Fruit fly (Drosophila melanogaster) whole organism, embryonic: ENCODE data around the gene CG34242.
A peak's percentile ranks its signal among the peaks of the same experiment; 100 is the strongest.

Experiments used
- CG1024 ChIP-seq: fragments of 200-800 bp; sonication (Bioruptor generic); IDR thresholded peaks from 2 replicates; pipeline ENCODE4 v1.3.6; 2022; ENCODE audit warnings: missing biosample characterization, missing genetic modification characterization
- CG10543 ChIP-seq: fragments of 200-800 bp; sonication (Bioruptor generic); optimal IDR thresholded peaks from 3 replicates; lab custom pipeline; 2017; ENCODE audit warnings: missing biosample characterization, mild to moderate bottlenecking, missing genetic modification characterization, moderate library complexity
- CG14050 ChIP-seq: fragments of 200-800 bp; sonication (Bioruptor generic); IDR thresholded peaks from 3 replicates; pipeline ENCODE4 v1.3.6; 2022; ENCODE audit warnings: missing biosample characterization, missing genetic modification characterization
- CG16813 ChIP-seq: fragments of 200-800 bp; sonication (Bioruptor generic); IDR thresholded peaks from 3 replicates; pipeline ENCODE4 v1.3.6; 2022; ENCODE audit warnings: missing biosample characterization, missing genetic modification characterization; ENCODE audit not compliant: partially characterized antibody
- CG2889 ChIP-seq: fragments of 200-800 bp; sonication (Bioruptor generic); IDR thresholded peaks from 3 replicates; pipeline ENCODE4 v1.3.6; 2022; ENCODE audit warnings: missing biosample characterization, missing genetic modification characterization
- CG31388 ChIP-seq: fragments of 200-800 bp; sonication (Bioruptor generic); optimal IDR thresholded peaks from 2 replicates; lab custom pipeline; 2016; ENCODE audit warnings: missing biosample characterization, missing genetic modification characterization
- CG31441 ChIP-seq: fragments of 200-800 bp; sonication (Bioruptor generic); IDR thresholded peaks from 2 replicates; pipeline ENCODE4 v1.3.6; 2022; ENCODE audit warnings: missing biosample characterization, missing genetic modification characterization
- CG3281 ChIP-seq: fragments of 200-800 bp; sonication (Bioruptor generic); optimal IDR thresholded peaks from 3 replicates; lab custom pipeline; 2017; ENCODE audit warnings: missing biosample characterization, mild to moderate bottlenecking, missing genetic modification characterization
- CG3995 ChIP-seq: fragments of 200-800 bp; sonication (Bioruptor generic); optimal IDR thresholded peaks from 3 replicates; lab custom pipeline; 2016; ENCODE audit warnings: missing biosample characterization, missing genetic modification characterization
- CG6175 ChIP-seq: fragments of 200-800 bp; sonication (Bioruptor generic); IDR thresholded peaks from 3 replicates; pipeline ENCODE4 v1.3.6; 2022; ENCODE audit warnings: missing biosample characterization, missing genetic modification characterization
- Chrac-16 ChIP-seq: fragments of 200-800 bp; sonication (Bioruptor generic); optimal IDR thresholded peaks from 3 replicates; lab custom pipeline; 2016; ENCODE audit warnings: missing biosample characterization, missing genetic modification characterization
- Dp ChIP-seq: fragments of 200-800 bp; sonication (Bioruptor generic); optimal IDR thresholded peaks from 2 replicates; lab custom pipeline; 2018; ENCODE audit warnings: missing biosample characterization, mild to moderate bottlenecking, missing genetic modification characterization, moderate library complexity
- GATAe ChIP-seq: fragments of 200-800 bp; sonication (Bioruptor generic); conservative IDR thresholded peaks from 2 replicates; pipeline ENCODE4 v1.3.6; 2022; ENCODE audit warnings: missing biosample characterization, missing genetic modification characterization
- HLH4C ChIP-seq: fragments of 200-800 bp; sonication (Bioruptor generic); IDR thresholded peaks from 3 replicates; pipeline ENCODE4 v1.3.6; 2022; ENCODE audit warnings: missing biosample characterization, missing genetic modification characterization; ENCODE audit not compliant: partially characterized antibody
- HLHmδ ChIP-seq: fragments of 200-800 bp; sonication (Bioruptor generic); optimal IDR thresholded peaks from 2 replicates; lab custom pipeline; 2018; ENCODE audit warnings: missing biosample characterization, mild to moderate bottlenecking, missing genetic modification characterization, moderate library complexity
- Hey ChIP-seq: fragments of 200-800 bp; sonication (Bioruptor generic); optimal IDR thresholded peaks from 3 replicates; lab custom pipeline; 2018; ENCODE audit warnings: missing biosample characterization, mild to moderate bottlenecking, missing genetic modification characterization
- HmgZ ChIP-seq: fragments of 200-800 bp; sonication (Bioruptor generic); optimal IDR thresholded peaks from 2 replicates; lab custom pipeline; 2018; ENCODE audit warnings: missing biosample characterization, mild to moderate bottlenecking, missing genetic modification characterization
- Med ChIP-seq: fragments of 200-800 bp; sonication (Bioruptor generic); peaks from one replicate; lab custom pipeline; 2016; ENCODE audit warnings: missing biosample characterization, missing genetic modification characterization, mild to moderate bottlenecking, inconsistent platforms, moderate library complexity
- Myb ChIP-seq: fragments of 200-800 bp; sonication (Bioruptor generic); optimal IDR thresholded peaks from 2 replicates; lab custom pipeline; 2016; ENCODE audit warnings: missing biosample characterization, missing genetic modification characterization
- Nf-YC ChIP-seq: fragments of 200-800 bp; optimal IDR thresholded peaks from 3 replicates; lab custom pipeline; 2019; ENCODE audit warnings: missing biosample characterization, mild to moderate bottlenecking, missing genetic modification characterization, moderate library complexity
- NfI ChIP-seq: fragments of 200-800 bp; sonication (Bioruptor generic); optimal IDR thresholded peaks from 3 replicates; lab custom pipeline; 2018; ENCODE audit warnings: missing biosample characterization, mild to moderate bottlenecking, missing genetic modification characterization, moderate library complexity
- Pdp1 ChIP-seq, 2 experiments: fragments of 200-800 bp; sonication (Bioruptor generic); optimal IDR thresholded peaks; 3 replicates each; lab custom pipeline; 2016; ENCODE audit warnings: missing biosample characterization in 2 of 2, missing genetic modification characterization in 2 of 2, mild to moderate bottlenecking in 1 of 2, moderate library complexity in 1 of 2
- Rfx ChIP-seq: fragments of 200-800 bp; sonication (Bioruptor generic); IDR thresholded peaks from 2 replicates; pipeline ENCODE4 v1.3.6; 2022; ENCODE audit warnings: missing biosample characterization, missing genetic modification characterization
- al ChIP-seq: fragments of 200-800 bp; sonication (Bioruptor generic); IDR thresholded peaks from 2 replicates; pipeline ENCODE4 v1.3.6; 2022; ENCODE audit warnings: missing biosample characterization, missing genetic modification characterization
- ci ChIP-seq: fragments of 200-800 bp; sonication (Bioruptor generic); IDR thresholded peaks from 3 replicates; pipeline ENCODE4 v1.3.6; 2022; ENCODE audit warnings: missing biosample characterization, missing genetic modification characterization
- croc ChIP-seq: fragments of 200-800 bp; sonication (Bioruptor generic); conservative IDR thresholded peaks from 3 replicates; pipeline ENCODE4 v1.3.6; 2022; ENCODE audit warnings: missing biosample characterization, missing genetic modification characterization
- crol ChIP-seq: fragments of 200-800 bp; sonication (Bioruptor generic); IDR thresholded peaks from 2 replicates; pipeline ENCODE4 v1.3.6; 2022; ENCODE audit warnings: missing biosample characterization, missing genetic modification characterization
- dimm ChIP-seq: fragments of 200-800 bp; sonication (Bioruptor generic); IDR thresholded peaks from 2 replicates; pipeline ENCODE4 v1.3.6; 2022; ENCODE audit warnings: missing biosample characterization, missing genetic modification characterization
- ewg ChIP-seq: fragments of 200-800 bp; sonication (Bioruptor generic); optimal IDR thresholded peaks from 3 replicates; lab custom pipeline; 2017; ENCODE audit warnings: mild to moderate bottlenecking, missing biosample characterization, missing genetic modification reagents, missing genetic modification characterization
- exex ChIP-seq: fragments of 200-800 bp; sonication (Bioruptor generic); optimal IDR thresholded peaks from 4 replicates; lab custom pipeline; 2018; ENCODE audit warnings: missing biosample characterization, mild to moderate bottlenecking, missing genetic modification characterization, moderate library complexity
- grn ChIP-seq: fragments of 200-800 bp; sonication (Bioruptor generic); optimal IDR thresholded peaks from 3 replicates; lab custom pipeline; 2017; ENCODE audit warnings: missing biosample characterization, missing genetic modification characterization
- hb ChIP-seq: fragments of 200-800 bp; sonication (Bioruptor generic); IDR thresholded peaks from 3 replicates; pipeline ENCODE4 v1.3.6; 2022; ENCODE audit warnings: missing biosample characterization, missing genetic modification characterization; ENCODE audit not compliant: partially characterized antibody
- her ChIP-seq: fragments of 200-800 bp; sonication (Bioruptor generic); optimal IDR thresholded peaks from 2 replicates; lab custom pipeline; 2016; ENCODE audit warnings: missing biosample characterization, missing genetic modification characterization
- hkb ChIP-seq, 2 experiments: fragments of 200-800 bp in 1 of 2; fragments of >200 bp in 1 of 2; sonication (Bioruptor generic) in 1 of 2; IDR thresholded peaks in 1 of 2; optimal IDR thresholded peaks in 1 of 2; 2 replicates each; pipeline versions ENCODE4 v1.3.6 to Lab custom; 2017 to 2022; ENCODE audit warnings: missing biosample characterization in 1 of 2, missing genetic modification characterization in 1 of 2
- jing ChIP-seq: fragments of 200-800 bp; sonication (Bioruptor generic); optimal IDR thresholded peaks from 2 replicates; lab custom pipeline; 2018; ENCODE audit warnings: missing biosample characterization, mild to moderate bottlenecking, missing genetic modification characterization
- jumu ChIP-seq: fragments of 200-800 bp; sonication (Bioruptor generic); optimal IDR thresholded peaks from 3 replicates; lab custom pipeline; 2016; ENCODE audit warnings: missing biosample characterization, missing genetic modification characterization
- ken ChIP-seq: fragments of 200-800 bp; sonication (Bioruptor generic); IDR thresholded peaks from 3 replicates; pipeline ENCODE4 v1.3.6; 2022; ENCODE audit warnings: missing biosample characterization, missing genetic modification characterization
- mirr ChIP-seq: fragments of 200-800 bp; sonication (Bioruptor generic); optimal IDR thresholded peaks from 3 replicates; lab custom pipeline; 2018; ENCODE audit warnings: missing biosample characterization, mild to moderate bottlenecking, missing genetic modification characterization
- nerfin-2 ChIP-seq: fragments of 200-800 bp; sonication (Bioruptor generic); IDR thresholded peaks from 2 replicates; pipeline ENCODE4 v1.3.6; 2022; ENCODE audit warnings: missing biosample characterization, missing genetic modification characterization; ENCODE audit not compliant: partially characterized antibody
- phol ChIP-seq: fragments of 200-800 bp; sonication (Bioruptor generic); optimal IDR thresholded peaks from 3 replicates; lab custom pipeline; 2018; ENCODE audit warnings: missing biosample characterization, mild to moderate bottlenecking, missing genetic modification characterization, moderate library complexity
- row ChIP-seq: fragments of 200-800 bp; sonication (Bioruptor generic); IDR thresholded peaks from 3 replicates; pipeline ENCODE4 v1.3.6; 2022; ENCODE audit warnings: missing biosample characterization, missing genetic modification characterization
- sc ChIP-seq, 3 experiments: fragments of >200 bp in 2 of 3; fragments of 200-800 bp in 1 of 3; sonication (Bioruptor generic) in 1 of 3; optimal IDR thresholded peaks; 2 replicates in 2 of 3; 3 replicates in 1 of 3; lab custom pipeline; 2017; ENCODE audit warnings: mild to moderate bottlenecking in 1 of 3, missing biosample characterization in 1 of 3, missing genetic modification characterization in 1 of 3, missing genetic modification reagents in 1 of 3
- sens ChIP-seq: fragments of 200-800 bp; sonication (Bioruptor generic); peaks from one replicate; lab custom pipeline; 2016; ENCODE audit warnings: missing biosample characterization, missing genetic modification characterization
- sug ChIP-seq: fragments of 200-800 bp; optimal IDR thresholded peaks from 2 replicates; lab custom pipeline; 2019; ENCODE audit warnings: missing biosample characterization, mild to moderate bottlenecking, missing genetic modification characterization, moderate library complexity
- vnd ChIP-seq: fragments of 200-800 bp; sonication (Bioruptor generic); IDR thresholded peaks from 3 replicates; pipeline ENCODE4 v1.3.6; 2022; ENCODE audit warnings: missing biosample characterization, missing genetic modification characterization; ENCODE audit not compliant: partially characterized antibody
- z ChIP-seq: fragments of 200-800 bp; sonication (Bioruptor generic); IDR thresholded peaks from 3 replicates; pipeline ENCODE4 v1.3.6; 2022; ENCODE audit warnings: missing biosample characterization, missing genetic modification characterization

Gene CG34242

dm6 chr3L:12505990-12506389 is 27.8 kb upstream of the CG34242 start (continued):
- no peak for TF ChIP-seq ken (GFP tag; lab: Robert Waterston, UW)

dm6 chr3L:12506963-12507552 is 26.7 kb upstream of the CG34242 start:
- TF ChIP-seq jing (GFP tag; lab: Kevin White, UChicago) (no peak), grn (GFP tag; lab: Kevin White, UChicago) (peak; percentile 95), z (GFP tag; lab: Robert Waterston, UW) (peak; percentile 42; the same call in 2 of the 3 replicates), HLH4C (no peak), NfI (GFP tag; lab: Kevin White, UChicago) (no peak), CG6175 (GFP tag; lab: Robert Waterston, UW) (peak; percentile 76; the same call in 2 of the 3 replicates), ken (GFP tag; lab: Robert Waterston, UW) (no peak), Nf-YC (tag; lab: Kevin White, UChicago) (no peak), CG14050 (GFP tag; lab: Robert Waterston, UW) (no peak), CG2889 (GFP tag; lab: Robert Waterston, UW) (no peak), CG10543 (GFP tag; lab: Kevin White, UChicago) (peak; percentile 16), jumu (GFP tag; lab: Kevin White, UChicago) (no peak), HLHmδ (GFP tag; lab: Kevin White, UChicago) (peak; percentile 14), nerfin-2 (no peak), CG31441 (GFP tag; lab: Robert Waterston, UW) (no peak), exex (tag; lab: Kevin White, UChicago) (peak; percentile 26), row (GFP tag; lab: Robert Waterston, UW) (peak; percentile 30; the same call in 1 of the 3 replicates), croc (GFP tag; lab: Robert Waterston, UW) (no peak), CG3995 (GFP tag; lab: Kevin White, UChicago) (peak; percentile 52), Dp (GFP tag; lab: Kevin White, UChicago) (no peak), sug (tag; lab: Kevin White, UChicago) (peak; percentile 68), sc (optimal IDR thresholded peaks at IDR 0.05; lab: Kevin White, UChicago) (no peak), sc (GFP tag; optimal IDR thresholded peaks at IDR 0.05; lab: Kevin White, UChicago) (no peak), Chrac-16 (GFP tag; lab: Kevin White, UChicago) (no peak), hb (no peak), crol (GFP tag; lab: Robert Waterston, UW) (peak; percentile 11; the same call in 1 of the 2 replicates), Pdp1 (GFP tag; optimal IDR thresholded peaks at IDR 0.05; lab: Kevin White, UChicago) (no peak), mirr (peak; percentile 9), CG31388 (GFP tag; lab: Kevin White, UChicago) (no peak), CG16813 (GFP tag; lab: Robert Waterston, UW) (0 out of 3 replicates have a peak, but pooled peaks have one; percentile 21), dimm (no peak), ci (GFP tag; lab: Robert Waterston, UW) (peak; percentile 55; the same call in 2 of the 3 replicates), phol (tag; lab: Kevin White, UChicago) (no peak), Rfx (GFP tag; lab: Robert Waterston, UW) (peak; percentile 46; the same call in 1 of the 2 replicates), hkb (optimal IDR thresholded peaks at IDR 0.05; lab: Kevin White, UChicago) (no peak), hkb (GFP tag; IDR thresholded peaks at IDR 0.05; lab: Robert Waterston, UW) (0 out of 2 replicates have a peak, but pooled peaks have one; percentile 23), Hey (peak; percentile 69), Myb (GFP tag; lab: Kevin White, UChicago) (no peak), Med (GFP tag; lab: Kevin White, UChicago) (peak; percentile 31), GATAe (peak; percentile 72), CG1024 (GFP tag; lab: Robert Waterston, UW) (no peak), sens (peak; percentile 68), CG3281 (no peak), al (GFP tag; lab: Robert Waterston, UW) (no peak), vnd (GFP tag; lab: Robert Waterston, UW) (0 out of 3 replicates have a peak, but pooled peaks have one; percentile 16), ewg (GFP tag; lab: Kevin White, UChicago) (peak; percentile 71), her (GFP tag; lab: Kevin White, UChicago) (peak; percentile 62), HmgZ (tag; lab: Kevin White, UChicago) (peak; percentile 33)
